Fruit fly (Drosophila melanogaster): Measurements from ENCODE around the gene ng2.
"Not testable (repeated sequence)": the region's sequence is repeated elsewhere in the genome, so short reads cannot be mapped to it uniquely, and the experiment has no call there.

The ng2 gene

dm6 chrX:3240471-3240870 lies at the start of gene ng2:
TSS of gene ng2 (minus strand) at chrX:3240571.
- not testable (repeated sequence) for TF ChIP-seq Abd-B (GFP tag; optimal IDR thresholded peaks at IDR 0.05); CrebA (GFP tag; optimal IDR thresholded peaks at IDR 0.05; ENCODE audit: borderline replicate concordance); CG32264 (GFP tag; optimal IDR thresholded peaks at IDR 0.05)

dm6 chrX:3288909-3289706 lies 48.7 kb upstream of the ng2 start:
- peak; percentile 43 for TF ChIP-seq psq (GFP tag; optimal IDR thresholded peaks at IDR 0.05)
- TF ChIP-seq jim (GFP tag; optimal IDR thresholded peaks at IDR 0.05) = no peak
- peak; percentile 7 for TF ChIP-seq Sp1 (GFP tag; optimal IDR thresholded peaks at IDR 0.05)
- no peak for TF ChIP-seq tai (GFP tag; optimal IDR thresholded peaks at IDR 0.05)
- TF ChIP-seq Dfd (GFP tag; optimal IDR thresholded peaks at IDR 0.05) = peak; percentile 97
- TF ChIP-seq GATAd (GFP tag; optimal IDR thresholded peaks at IDR 0.05) = no peak
- TF ChIP-seq pan (optimal IDR thresholded peaks at IDR 0.05) = peak; percentile 68
- TF ChIP-seq h (GFP tag; optimal IDR thresholded peaks at IDR 0.05) = peak; percentile 41
- TF ChIP-seq brk (GFP tag; optimal IDR thresholded peaks at IDR 0.05) = no peak
- TF ChIP-seq br (GFP tag; optimal IDR thresholded peaks at IDR 0.05) = peak; percentile 10
- TF ChIP-seq ey (GFP tag; optimal IDR thresholded peaks at IDR 0.05) = no peak
- peak; percentile 5 for TF ChIP-seq OdsH (GFP tag; optimal IDR thresholded peaks at IDR 0.05)
- TF ChIP-seq CrebA (GFP tag; optimal IDR thresholded peaks at IDR 0.05; ENCODE audit: borderline replicate concordance) = no peak
- TF ChIP-seq CG32264 (GFP tag; optimal IDR thresholded peaks at IDR 0.05) = no peak
- peak; percentile 44 for TF ChIP-seq N (GFP tag; optimal IDR thresholded peaks at IDR 0.05)
- no peak for TF ChIP-seq Vsx2 (GFP tag; optimal IDR thresholded peaks at IDR 0.05; ENCODE audit: partially characterized antibody)
- TF ChIP-seq rgr (GFP tag; optimal IDR thresholded peaks at IDR 0.05) = peak; percentile 23
- TF ChIP-seq Dif (GFP tag; optimal IDR thresholded peaks at IDR 0.05; ENCODE audit: partially characterized antibody) = no peak
- TF ChIP-seq Hr78 (GFP tag; optimal IDR thresholded peaks at IDR 0.05) = no peak
- TF ChIP-seq Myc (optimal IDR thresholded peaks at IDR 0.05) = no peak
- TF ChIP-seq Mio (GFP tag; optimal IDR thresholded peaks at IDR 0.05) = no peak
- peak; percentile 52 for TF ChIP-seq fru (GFP tag; optimal IDR thresholded peaks at IDR 0.05)

dm6 chrX:3288247-3288838 lies 48.0 kb upstream of the ng2 start:
- TF ChIP-seq fru (GFP tag; optimal IDR thresholded peaks at IDR 0.05) = no peak
- no peak for TF ChIP-seq N (GFP tag; optimal IDR thresholded peaks at IDR 0.05)
- no peak for TF ChIP-seq dsf (GFP tag; optimal IDR thresholded peaks at IDR 0.05; ENCODE audit: borderline replicate concordance)

dm6 chrX:3281958-3282357 lies 41.6 kb upstream of the ng2 start:
- no peak for TF ChIP-seq lola (GFP tag; optimal IDR thresholded peaks at IDR 0.05)
- TF ChIP-seq Dfd (GFP tag; optimal IDR thresholded peaks at IDR 0.05) = peak; percentile 30

- no peak for TF ChIP-seq Hr83 (GFP tag; optimal IDR thresholded peaks at IDR 0.05; ENCODE audit: poor library complexity, severe bottlenecking)
- peak; percentile 5 for TF ChIP-seq OdsH (GFP tag; optimal IDR thresholded peaks at IDR 0.05)
- peak; percentile 87 for TF ChIP-seq Dfd (GFP tag; optimal IDR thresholded peaks at IDR 0.05)
- peak in 1 of 2 experiments; percentile 35 for TF ChIP-seq foxo (GFP tag; optimal IDR thresholded peaks at IDR 0.05)
These were observed 33.2 kb upstream of the ng2 start for dm6 chrX:3273557-3273956.

- TF ChIP-seq dl (GFP tag; optimal IDR thresholded peaks at IDR 0.05; ENCODE audit: insufficient read depth in 1 of 2, partially characterized antibody in 2 of 2) = no peak
- no peak for TF ChIP-seq Abd-B (GFP tag; optimal IDR thresholded peaks at IDR 0.05)
- TF ChIP-seq fru (GFP tag; optimal IDR thresholded peaks at IDR 0.05) = no peak
- TF ChIP-seq Myc (optimal IDR thresholded peaks at IDR 0.05) = no peak
- TF ChIP-seq jim (GFP tag; optimal IDR thresholded peaks at IDR 0.05) = no peak
- no peak for TF ChIP-seq Jra (GFP tag; optimal IDR thresholded peaks at IDR 0.05)
- TF ChIP-seq tai (GFP tag; optimal IDR thresholded peaks at IDR 0.05) = no peak
- peak; percentile 15 for TF ChIP-seq Sp1 (GFP tag; optimal IDR thresholded peaks at IDR 0.05)
These were observed 25.5 kb upstream of the ng2 start for dm6 chrX:3265828-3266227.

All from whole organism, wandering third instar larva.